Worm (Caenorhabditis elegans): ENCODE measurements around the gene lgc-28.
"Not testable (repeated sequence)": the region's sequence is repeated elsewhere in the genome, so short reads cannot be mapped to it uniquely, and the experiment has no call there.

The lgc-28 gene

ce11 chrII:2605319-2605718 is 19.6 kb upstream of the lgc-28 start, which contains the start of gene sri-77:
sri-77 (minus strand) TSS chrII:2605419.
- TF ChIP-seq hmg-4 (GFP tag; optimal IDR thresholded peaks at IDR 0.05) (no peak), B0310.2 (tag; optimal IDR thresholded peaks at IDR 0.05) (no peak), scrt-1 (GFP tag; IDR thresholded peaks at IDR 0.05) (no peak), ceh-13 (GFP tag; optimal IDR thresholded peaks at IDR 0.05) (no peak), tbx-11 (GFP tag; IDR thresholded peaks at IDR 0.05) (no peak), tra-4 (tag; optimal IDR thresholded peaks at IDR 0.05) (no peak), tbx-37 (GFP tag; conservative IDR thresholded peaks at IDR 0.05) (no peak), ets-7 (tag; optimal IDR thresholded peaks at IDR 0.05) (no peak), ceh-36 (tag; optimal IDR thresholded peaks at IDR 0.05) (no peak), flt-1 (GFP tag; IDR thresholded peaks at IDR 0.05) (no peak), hmbx-1 (tag; optimal IDR thresholded peaks at IDR 0.05) (no peak), sea-1 (GFP tag; conservative IDR thresholded peaks at IDR 0.05) (no peak), ama-1 (optimal IDR thresholded peaks at IDR 0.05) (no peak), pes-1 (GFP tag; IDR thresholded peaks at IDR 0.05) (no peak), F13C5.2 (tag; optimal IDR thresholded peaks at IDR 0.05) (no peak), hnd-1 (tag; optimal IDR thresholded peaks at IDR 0.05) (no peak), aly-1 (tag; optimal IDR thresholded peaks at IDR 0.05) (no peak)

ce11 chrII:2610202-2610912 is 14.5 kb upstream of the lgc-28 start, which contains the start of gene sri-38:
sri-38 (plus strand) TSS chrII:2610862.
- TF ChIP-seq hnd-1 (tag; optimal IDR thresholded peaks at IDR 0.05) (no peak), ets-7 (tag; optimal IDR thresholded peaks at IDR 0.05) (no peak), scrt-1 (GFP tag; IDR thresholded peaks at IDR 0.05) (no peak), ceh-36 (tag; optimal IDR thresholded peaks at IDR 0.05) (no peak), sea-1 (GFP tag; conservative IDR thresholded peaks at IDR 0.05) (no peak), hmg-4 (GFP tag; optimal IDR thresholded peaks at IDR 0.05) (no peak), F13C5.2 (tag; optimal IDR thresholded peaks at IDR 0.05) (no peak), tra-4 (tag; optimal IDR thresholded peaks at IDR 0.05) (no peak), tbx-37 (GFP tag; conservative IDR thresholded peaks at IDR 0.05) (no peak), ceh-13 (GFP tag; optimal IDR thresholded peaks at IDR 0.05) (no peak), B0310.2 (tag; optimal IDR thresholded peaks at IDR 0.05) (no peak)

ce11 chrII:2611009-2611408 is 13.9 kb upstream of the lgc-28 start:
- no peak for TF ChIP-seq hmg-4 (GFP tag; optimal IDR thresholded peaks at IDR 0.05)
- TF ChIP-seq ceh-36 (tag; optimal IDR thresholded peaks at IDR 0.05), result peak; percentile 52
- TF ChIP-seq B0310.2 (tag; optimal IDR thresholded peaks at IDR 0.05), result no peak
- TF ChIP-seq ceh-13 (GFP tag; optimal IDR thresholded peaks at IDR 0.05), result no peak

DNA sequence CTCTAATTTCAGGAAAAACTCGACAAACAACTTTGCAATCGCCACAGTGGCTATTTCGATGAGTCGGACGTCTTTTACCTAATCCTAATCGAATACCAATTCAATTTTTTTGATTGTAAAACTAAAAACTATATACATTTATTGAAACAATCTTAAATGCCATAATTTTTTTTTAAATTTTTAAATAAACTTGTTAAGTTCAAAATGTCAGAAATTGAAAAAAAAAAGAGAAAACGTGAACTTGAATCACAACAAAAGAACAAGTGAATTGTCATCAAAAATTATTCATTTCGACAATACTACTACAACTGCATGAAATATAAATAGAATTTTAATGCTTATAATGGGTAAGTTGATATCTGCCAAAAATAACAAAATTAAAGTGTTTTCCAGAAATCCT is 12.6 kb upstream of the lgc-28 start, which contains the start of gene D2062.13:
D2062.13 (plus strand) TSS at position 301 of the 400 bp plus-strand sequence.
- TF ChIP-seq ceh-13 (GFP tag; optimal IDR thresholded peaks at IDR 0.05); tra-4 (tag; optimal IDR thresholded peaks at IDR 0.05); F13C5.2 (tag; optimal IDR thresholded peaks at IDR 0.05): not testable (repeated sequence)

DNA sequence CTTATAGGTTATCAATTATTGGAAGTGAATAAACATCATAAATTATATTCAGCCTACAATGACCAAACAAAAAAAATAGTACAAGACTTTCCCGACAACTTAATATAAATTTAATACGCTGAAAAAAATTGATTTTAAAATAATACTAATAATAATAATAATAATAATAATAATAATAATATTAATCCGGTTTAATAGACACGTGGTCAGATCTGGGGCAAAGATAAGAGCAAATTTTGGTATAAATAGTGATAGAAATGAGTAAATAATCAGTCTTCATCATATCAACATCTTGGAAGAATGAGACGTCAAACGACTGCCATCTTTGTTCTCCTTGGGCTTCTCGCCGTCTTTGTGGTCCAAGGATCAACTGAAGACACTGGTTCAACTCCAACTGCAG is 8.3 kb upstream of the lgc-28 start, which contains the start of gene msrp-5:
msrp-5 (plus strand) TSS at position 301 of the 400 bp plus-strand sequence.
- not testable (repeated sequence) for TF ChIP-seq tbx-11 (GFP tag; IDR thresholded peaks at IDR 0.05); pes-1 (GFP tag; IDR thresholded peaks at IDR 0.05); hmg-4 (GFP tag; optimal IDR thresholded peaks at IDR 0.05)

DNA sequence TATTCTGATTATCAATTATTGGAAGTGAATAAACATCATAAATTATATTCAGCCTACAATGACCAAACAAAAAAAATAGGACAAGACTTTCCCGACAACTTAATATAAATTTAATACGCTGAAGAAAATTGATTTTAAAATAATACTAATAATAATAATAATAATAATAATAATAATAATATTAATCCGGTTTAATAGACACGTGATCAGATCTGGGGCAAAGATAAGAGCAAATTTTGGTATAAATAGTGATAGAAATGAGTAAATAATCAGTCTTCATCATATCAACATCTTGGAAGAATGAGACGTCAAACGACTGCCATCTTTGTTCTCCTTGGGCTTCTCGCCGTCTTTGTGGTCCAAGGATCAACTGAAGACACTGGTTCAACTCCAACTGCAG is 5.7 kb upstream of the lgc-28 start, which contains the start of gene msrp-6:
msrp-6 (plus strand) TSS at position 301 of the 400 bp plus-strand sequence.
- not testable (repeated sequence) for TF ChIP-seq tra-4 (tag; optimal IDR thresholded peaks at IDR 0.05); tbx-11 (GFP tag; IDR thresholded peaks at IDR 0.05); hmg-4 (GFP tag; optimal IDR thresholded peaks at IDR 0.05)

DNA sequence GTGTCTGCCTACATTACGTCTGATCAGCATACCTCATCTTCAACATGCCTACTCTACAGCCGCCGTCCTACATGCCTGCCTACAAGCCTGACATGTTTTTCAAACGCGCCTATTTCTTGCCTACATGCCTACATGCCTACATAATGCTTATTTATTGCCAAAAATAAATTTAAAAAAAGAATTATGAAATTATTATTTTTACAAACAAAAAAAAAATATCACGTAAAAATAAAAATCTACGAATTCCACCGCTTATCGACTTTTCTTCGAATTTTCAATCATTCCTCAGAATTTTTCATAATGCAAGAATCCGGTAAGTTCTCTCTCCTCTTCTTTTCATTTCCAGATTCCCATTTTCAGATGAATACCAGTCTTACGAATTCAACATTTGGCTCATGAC is 2.4 kb upstream of the lgc-28 start, which contains the start of gene D2062.5:
D2062.5 (plus strand) TSS at position 301 of the 400 bp plus-strand sequence.
- TF ChIP-seq ama-1 (optimal IDR thresholded peaks at IDR 0.05) (no peak), flt-1 (GFP tag; IDR thresholded peaks at IDR 0.05) (no peak), hmbx-1 (tag; optimal IDR thresholded peaks at IDR 0.05) (no peak), F13C5.2 (tag; optimal IDR thresholded peaks at IDR 0.05) (no peak), hnd-1 (tag; optimal IDR thresholded peaks at IDR 0.05) (no peak), ceh-13 (GFP tag; optimal IDR thresholded peaks at IDR 0.05) (no peak), tbx-11 (GFP tag; IDR thresholded peaks at IDR 0.05) (no peak), scrt-1 (GFP tag; IDR thresholded peaks at IDR 0.05) (no peak), tbx-37 (GFP tag; conservative IDR thresholded peaks at IDR 0.05) (no peak), pes-1 (GFP tag; IDR thresholded peaks at IDR 0.05) (no peak), hmg-4 (GFP tag; optimal IDR thresholded peaks at IDR 0.05) (no peak), ceh-36 (tag; optimal IDR thresholded peaks at IDR 0.05) (no peak), ets-7 (tag; optimal IDR thresholded peaks at IDR 0.05) (no peak)

DNA sequence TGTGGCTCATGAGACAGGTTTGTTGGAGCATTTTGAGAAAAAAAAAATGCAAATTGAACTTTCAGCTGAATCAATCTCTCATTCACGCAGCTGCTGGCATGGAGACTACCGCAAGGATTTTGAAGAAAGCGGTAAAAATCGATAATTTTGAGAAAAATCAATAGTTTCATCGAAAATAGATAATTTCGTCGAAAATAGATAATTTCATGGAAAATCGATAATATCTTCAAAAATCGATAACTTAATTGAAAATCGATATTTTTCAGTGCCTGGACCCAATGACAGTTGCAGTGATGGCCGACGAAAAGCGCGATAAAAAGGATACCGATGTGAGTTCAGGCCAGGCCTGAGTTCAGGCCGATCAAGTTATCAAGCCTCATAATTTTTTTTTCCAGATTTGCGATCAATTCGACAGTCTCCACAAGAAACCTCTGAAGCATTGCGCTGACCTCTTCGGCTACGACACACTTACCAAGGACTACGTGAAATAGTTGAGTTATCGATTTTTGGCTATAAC is 1.9 kb upstream of the lgc-28 start, which contains the start of gene D2062.4:
D2062.4 (plus strand) TSS at position 467 of the 517 bp plus-strand sequence.
- TF ChIP-seq flt-1 (GFP tag; IDR thresholded peaks at IDR 0.05); scrt-1 (GFP tag; IDR thresholded peaks at IDR 0.05); ceh-13 (GFP tag; optimal IDR thresholded peaks at IDR 0.05): not testable (repeated sequence)

All from whole organism, early embryonic.